Worm (Caenorhabditis elegans): ENCODE results near the gene ZC239.17.

The ZC239.17 gene

DNA sequence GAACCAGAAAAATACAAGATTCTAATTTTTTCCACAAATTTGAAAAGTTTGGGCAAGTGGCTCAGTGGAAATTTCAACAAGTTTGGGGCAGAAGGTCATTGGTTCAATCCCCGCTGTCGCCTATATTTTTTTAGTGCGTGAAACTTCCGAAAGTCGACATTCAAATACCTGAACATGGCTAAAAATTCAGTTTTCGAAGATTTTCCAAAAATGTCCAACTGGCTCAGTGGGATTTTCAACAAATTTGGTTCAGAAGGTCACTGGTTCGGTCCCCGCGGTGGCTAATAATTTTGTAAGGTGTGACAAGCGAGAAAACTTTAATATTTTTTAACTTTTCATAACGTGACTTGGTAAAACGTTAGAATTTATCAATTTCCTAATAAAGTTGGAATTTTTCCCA lies 39.0 kb upstream of the ZC239.17 start:
- TF ChIP-seq pha-4 (tag; optimal IDR thresholded peaks at IDR 0.05) (no peak), ceh-43 (GFP tag; optimal IDR thresholded peaks at IDR 0.05) (no peak), ham-2 (GFP tag; optimal IDR thresholded peaks at IDR 0.05) (no peak), lsy-2 (tag; optimal IDR thresholded peaks at IDR 0.05) (no peak), nhr-28 (tag; optimal IDR thresholded peaks at IDR 0.05) (no peak), unc-39 (tag; optimal IDR thresholded peaks at IDR 0.05) (no peak), M03D4.4 (tag; optimal IDR thresholded peaks at IDR 0.05) (no peak)

DNA sequence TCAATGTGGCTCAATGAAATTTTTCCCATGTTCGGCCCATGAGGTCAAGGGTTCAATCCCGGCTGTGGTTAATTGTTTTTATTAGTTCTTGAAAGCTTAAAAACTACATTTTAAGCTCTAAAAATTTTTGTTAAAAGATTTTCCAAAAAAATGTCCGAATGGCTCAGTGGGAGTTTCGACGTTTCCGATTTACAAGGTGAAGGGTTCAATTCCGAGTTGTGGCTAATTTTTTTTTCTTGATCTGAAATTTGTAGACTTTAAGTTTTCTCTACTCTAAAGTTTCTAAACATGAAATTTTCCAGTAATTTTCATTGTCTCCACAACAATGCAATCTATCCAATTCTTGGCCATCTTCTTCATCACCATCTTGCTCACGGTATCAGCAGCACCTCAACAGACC lies 36.8 kb upstream of the ZC239.17 start, which contains the start of gene F02E11.2:
Gene F02E11.2, plus strand, starts transcription at position 301 of the 400 bp plus-strand sequence.
- no peak for TF ChIP-seq elt-1 (tag; optimal IDR thresholded peaks at IDR 0.05; ENCODE audit: borderline replicate concordance, insufficient read depth)
- no peak for TF ChIP-seq hlh-1 (tag; optimal IDR thresholded peaks at IDR 0.05)
- no peak for TF ChIP-seq nhr-28 (tag; optimal IDR thresholded peaks at IDR 0.05)
- TF ChIP-seq mep-1 (tag; optimal IDR thresholded peaks at IDR 0.05), result no peak
- no peak for TF ChIP-seq flh-1 (GFP tag; optimal IDR thresholded peaks at IDR 0.05)
- TF ChIP-seq blmp-1 (tag; optimal IDR thresholded peaks at IDR 0.05), result no peak
- TF ChIP-seq lin-32 (GFP tag; optimal IDR thresholded peaks at IDR 0.05), result no peak

DNA sequence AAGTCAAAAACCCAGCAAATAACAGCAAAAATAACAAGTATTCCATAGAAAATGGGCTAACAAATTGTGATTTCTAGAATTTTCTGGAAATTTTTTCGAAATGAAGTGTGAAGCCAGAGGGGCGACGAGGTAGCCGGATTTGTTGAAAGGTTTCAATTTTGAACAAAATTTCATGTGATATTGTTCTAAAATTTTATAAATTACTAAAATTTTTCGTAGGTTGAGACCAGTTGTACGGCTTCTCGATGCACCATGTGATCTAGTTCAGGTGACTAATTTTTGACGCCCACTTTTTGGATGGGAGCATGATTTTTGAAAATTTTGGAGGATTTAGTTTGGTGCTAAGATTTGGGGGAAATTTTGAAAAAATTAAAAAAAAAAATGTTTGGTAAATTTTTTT lies 33.6 kb upstream of the ZC239.17 start, which contains the start of gene gcy-19:
Gene gcy-19, minus strand, starts transcription at position 101 of the 400 bp plus-strand sequence.
- TF ChIP-seq sptf-1 (tag; optimal IDR thresholded peaks at IDR 0.05), result no peak
- TF ChIP-seq ceh-43 (GFP tag; optimal IDR thresholded peaks at IDR 0.05), result no peak
- TF ChIP-seq bed-3 (GFP tag; optimal IDR thresholded peaks at IDR 0.05), result no peak
- TF ChIP-seq flh-1 (GFP tag; optimal IDR thresholded peaks at IDR 0.05), result no peak
- TF ChIP-seq nhr-2 (tag; optimal IDR thresholded peaks at IDR 0.05), result no peak
- TF ChIP-seq tbx-8 (GFP tag; optimal IDR thresholded peaks at IDR 0.05), result no peak
- no peak for TF ChIP-seq lin-32 (GFP tag; optimal IDR thresholded peaks at IDR 0.05)
- no peak for TF ChIP-seq hlh-1 (tag; optimal IDR thresholded peaks at IDR 0.05)

DNA sequence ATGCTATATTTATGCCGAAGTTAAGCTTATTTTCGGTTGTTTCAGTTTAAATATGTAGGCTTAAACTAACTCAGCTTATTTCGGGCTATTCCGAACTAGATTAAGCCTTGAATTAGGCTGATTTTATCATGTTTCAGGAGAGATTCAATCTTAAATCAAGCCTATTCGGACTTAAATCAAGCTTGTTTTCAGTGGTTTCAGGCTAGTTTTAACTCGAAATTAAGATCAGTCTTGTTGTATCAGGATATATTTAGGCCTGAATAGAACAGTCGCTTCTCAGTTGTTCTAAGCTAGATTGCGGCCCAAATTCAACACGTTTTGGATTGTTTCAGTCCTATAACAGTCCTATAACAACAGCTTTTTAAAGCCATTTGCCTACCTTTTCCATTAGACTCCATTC lies 26.1 kb upstream of the ZC239.17 start:
- no peak for TF ChIP-seq ceh-83 (GFP tag; optimal IDR thresholded peaks at IDR 0.05)
- no peak for TF ChIP-seq sem-2 (GFP tag; optimal IDR thresholded peaks at IDR 0.05)
- no peak for TF ChIP-seq nhr-237 (tag; optimal IDR thresholded peaks at IDR 0.05)
- TF ChIP-seq blmp-1 (tag; optimal IDR thresholded peaks at IDR 0.05), result no peak
- no peak for TF ChIP-seq cnd-1 (tag; optimal IDR thresholded peaks at IDR 0.05)
- no peak for TF ChIP-seq ceh-39 (tag; optimal IDR thresholded peaks at IDR 0.05)
- no peak for TF ChIP-seq nhr-28 (tag; optimal IDR thresholded peaks at IDR 0.05)
- no peak for TF ChIP-seq tbx-8 (GFP tag; optimal IDR thresholded peaks at IDR 0.05)
- TF ChIP-seq nhr-12 (tag; optimal IDR thresholded peaks at IDR 0.05), result no peak
- no peak for TF ChIP-seq elt-1 (tag; optimal IDR thresholded peaks at IDR 0.05; ENCODE audit: borderline replicate concordance, insufficient read depth)
- TF ChIP-seq unc-120 (tag; optimal IDR thresholded peaks at IDR 0.05; ENCODE audit: poor library complexity, severe bottlenecking), result no peak
- TF ChIP-seq elt-3 (tag; optimal IDR thresholded peaks at IDR 0.05), result no peak
- no peak for TF ChIP-seq mls-2 (tag; optimal IDR thresholded peaks at IDR 0.05)
- TF ChIP-seq snpc-4 (tag; optimal IDR thresholded peaks at IDR 0.05), result no peak
- no peak for TF ChIP-seq mep-1 (tag; optimal IDR thresholded peaks at IDR 0.05)
- TF ChIP-seq ceh-43 (GFP tag; optimal IDR thresholded peaks at IDR 0.05), result no peak

DNA sequence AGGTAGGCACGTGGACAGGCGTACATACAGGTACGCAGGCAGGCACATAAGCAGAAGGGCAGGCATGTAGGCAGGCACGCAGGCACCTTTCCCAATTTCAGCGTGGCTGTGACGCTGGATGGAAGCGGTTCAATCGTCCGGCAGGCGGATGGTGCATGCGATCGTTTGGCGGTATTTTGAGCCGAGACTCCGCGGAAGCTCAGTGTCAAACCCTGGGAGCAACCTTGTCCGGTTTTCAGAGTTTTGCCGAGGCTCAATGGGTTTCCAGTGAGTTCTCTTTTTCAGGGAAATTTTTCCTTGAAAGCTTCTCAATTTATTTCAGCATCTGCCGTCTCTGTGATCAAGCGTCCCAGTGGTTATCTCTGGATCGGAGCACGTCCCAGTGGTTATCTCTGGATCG lies 24.5 kb upstream of the ZC239.17 start:
- no peak for TF ChIP-seq bed-3 (GFP tag; optimal IDR thresholded peaks at IDR 0.05)
- no peak for TF ChIP-seq cnd-1 (tag; optimal IDR thresholded peaks at IDR 0.05)
- no peak for TF ChIP-seq mep-1 (tag; optimal IDR thresholded peaks at IDR 0.05)
- TF ChIP-seq mab-5 (tag; optimal IDR thresholded peaks at IDR 0.05), result no peak
- no peak for TF ChIP-seq nhr-28 (tag; optimal IDR thresholded peaks at IDR 0.05)
- no peak for TF ChIP-seq nhr-237 (tag; optimal IDR thresholded peaks at IDR 0.05)
- no peak for TF ChIP-seq lin-13 (tag; optimal IDR thresholded peaks at IDR 0.05)
- TF ChIP-seq M03D4.4 (tag; optimal IDR thresholded peaks at IDR 0.05), result no peak
- TF ChIP-seq sem-2 (GFP tag; optimal IDR thresholded peaks at IDR 0.05), result no peak
- TF ChIP-seq unc-39 (tag; optimal IDR thresholded peaks at IDR 0.05), result no peak
- TF ChIP-seq ces-1 (GFP tag; optimal IDR thresholded peaks at IDR 0.05), result no peak
- no peak for TF ChIP-seq lin-32 (GFP tag; optimal IDR thresholded peaks at IDR 0.05)
- no peak for TF ChIP-seq zip-8 (tag; optimal IDR thresholded peaks at IDR 0.05)
- no peak for TF ChIP-seq unc-62 (GFP tag; optimal IDR thresholded peaks at IDR 0.05)
- no peak for TF ChIP-seq nhr-2 (tag; optimal IDR thresholded peaks at IDR 0.05)
- TF ChIP-seq nhr-76 (tag; optimal IDR thresholded peaks at IDR 0.05), result no peak
- no peak for TF ChIP-seq unc-120 (tag; optimal IDR thresholded peaks at IDR 0.05; ENCODE audit: poor library complexity, severe bottlenecking)
- TF ChIP-seq flh-1 (GFP tag; optimal IDR thresholded peaks at IDR 0.05), result no peak
- no peak for TF ChIP-seq ham-2 (GFP tag; optimal IDR thresholded peaks at IDR 0.05)
- no peak for TF ChIP-seq ceh-39 (tag; optimal IDR thresholded peaks at IDR 0.05)

Data from whole organism, mixed stage, embryonic.